Worm (Caenorhabditis elegans) whole organism, L3 larva: Measurements from ENCODE around the gene nos-1.
"Not testable (repeated sequence)": the region's sequence is repeated elsewhere in the genome, so short reads cannot be mapped to it uniquely, and the experiment has no call there.

Experiments used
- ZK546.5 ChIP-seq: sonication (generic microtip); optimal IDR thresholded peaks from 2 replicates; lab custom pipeline; 2017; ENCODE audit warnings: missing biosample characterization, missing genetic modification characterization
- fkh-2 ChIP-seq: fragments of 150-350 bp; optimal IDR thresholded peaks from 2 replicates; lab custom pipeline; 2014; ENCODE audit warnings: missing biosample characterization, missing genetic modification reagents, missing genetic modification characterization
- lin-15B ChIP-seq: fragments of 150-350 bp; optimal IDR thresholded peaks from 2 replicates; lab custom pipeline; 2014; ENCODE audit warnings: missing biosample characterization, missing genetic modification characterization
- nhr-23 ChIP-seq: fragments of 150-350 bp; optimal IDR thresholded peaks from 2 replicates; lab custom pipeline; 2014; ENCODE audit warnings: missing biosample characterization, missing genetic modification reagents, missing genetic modification characterization

DNA sequence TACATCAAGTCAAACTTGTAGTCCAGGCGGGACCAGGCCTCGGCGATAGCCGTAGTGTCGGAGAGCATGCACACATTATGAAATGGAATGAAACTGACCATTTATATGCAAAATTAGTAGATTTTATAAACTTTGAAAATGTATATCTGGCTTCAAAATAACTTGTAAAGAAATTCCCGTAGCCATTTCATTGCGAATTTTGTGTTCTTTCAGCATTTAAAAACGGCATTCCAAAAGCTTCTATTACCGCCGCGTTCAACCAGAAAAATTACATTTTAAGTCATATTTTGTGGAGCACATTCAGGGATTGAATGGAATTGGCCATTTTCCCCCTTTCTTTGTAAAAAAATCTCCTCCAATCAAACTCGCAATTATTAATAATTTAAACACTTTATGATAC, 30.1 kb downstream of the nos-1 start, which contains the start of gene Y19D2B.1:
- not testable (repeated sequence) for TF ChIP-seq nhr-23, fkh-2, lin-15B, ZK546.5
